Fruit fly (Drosophila melanogaster): ENCODE results near the gene beta-PheRS.

beta-PheRS gene

DNA sequence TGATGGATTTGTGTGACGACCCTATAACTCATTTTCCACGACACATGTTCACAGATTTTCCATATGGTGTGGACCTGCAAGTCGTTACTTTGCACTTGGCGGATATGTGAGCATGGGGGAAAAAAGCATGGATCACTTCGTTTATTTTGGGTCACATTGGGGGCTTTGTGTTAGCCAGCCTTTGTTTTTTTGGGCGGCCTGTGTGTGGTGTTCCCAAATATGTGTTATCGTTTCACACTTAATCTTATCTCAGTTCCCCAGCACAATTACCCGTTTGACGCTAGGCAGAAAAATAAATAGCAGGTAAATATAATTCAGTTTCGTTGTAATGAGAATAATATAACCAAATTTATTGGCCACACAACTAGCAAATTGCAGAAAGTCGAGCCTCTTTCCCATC, 15.8 kb upstream of the beta-PheRS start:
- TF ChIP-seq ci (GFP tag; IDR thresholded peaks at IDR 0.05) (peak; percentile 61; the same call in 1 of the 3 replicates), lab (GFP tag; optimal IDR thresholded peaks at IDR 0.05) (peak; percentile 50), sug (tag; optimal IDR thresholded peaks at IDR 0.05) (peak; percentile 54), CG13296 (GFP tag; optimal IDR thresholded peaks at IDR 0.05) (peak; percentile 17), CG7987 (GFP tag; optimal IDR thresholded peaks at IDR 0.05) (no peak), CG12769 (tag; optimal IDR thresholded peaks at IDR 0.05) (peak; percentile 13), H2.0 (GFP tag; IDR thresholded peaks at IDR 0.05) (no peak), CG9797 (GFP tag; optimal IDR thresholded peaks at IDR 0.05) (no peak), al (GFP tag; IDR thresholded peaks at IDR 0.05) (no peak; the same call in 1 of the 2 replicates), wek (GFP tag; optimal IDR thresholded peaks at IDR 0.05) (peak; percentile 40), NfI (GFP tag; optimal IDR thresholded peaks at IDR 0.05) (no peak), mld (GFP tag; IDR thresholded peaks at IDR 0.05; ENCODE audit: partially characterized antibody) (no peak), pita (GFP tag; optimal IDR thresholded peaks at IDR 0.05) (no peak), CG3847 (GFP tag; IDR thresholded peaks at IDR 0.05) (no peak), insv (GFP tag; optimal IDR thresholded peaks at IDR 0.05) (no peak), grn (GFP tag; optimal IDR thresholded peaks at IDR 0.05) (peak; percentile 31), salm (tag; optimal IDR thresholded peaks at IDR 0.05) (no peak), Hr78 (GFP tag; optimal IDR thresholded peaks at IDR 0.05) (peak in 1 of 2 experiments; percentile 1), GATAe (GFP tag; conservative IDR thresholded peaks at IDR 0.05) (peak; percentile 47; the same call in 1 of the 2 replicates), nmo (GFP tag; optimal IDR thresholded peaks at IDR 0.05) (no peak), twi (tag; optimal IDR thresholded peaks at IDR 0.05) (peak; percentile 99), ATbp (GFP tag; optimal IDR thresholded peaks at IDR 0.05) (peak; percentile 5), CG12942 (GFP tag; optimal IDR thresholded peaks at IDR 0.05) (no peak), caup (GFP tag; optimal IDR thresholded peaks at IDR 0.05; ENCODE audit: severe bottlenecking) (peak; percentile 5), da (GFP tag; optimal IDR thresholded peaks at IDR 0.05) (no peak), Med (GFP tag) (no peak), sd (tag; optimal IDR thresholded peaks at IDR 0.05) (peak; percentile 51), exex (tag; optimal IDR thresholded peaks at IDR 0.05) (peak; percentile 85), CG5953 (GFP tag; IDR thresholded peaks at IDR 0.05) (no peak), YL-1 (GFP tag; optimal IDR thresholded peaks at IDR 0.05) (no peak), CG4854 (GFP tag; optimal IDR thresholded peaks at IDR 0.05) (no peak), jumu (GFP tag; optimal IDR thresholded peaks at IDR 0.05) (no peak), mirr (GFP tag; optimal IDR thresholded peaks at IDR 0.05) (peak; percentile 37), CG15269 (tag; optimal IDR thresholded peaks at IDR 0.05) (peak; percentile 1), Hsf (GFP tag; optimal IDR thresholded peaks at IDR 0.05) (no peak), lmd (GFP tag; IDR thresholded peaks at IDR 0.05) (no peak), CG13287 (GFP tag; IDR thresholded peaks at IDR 0.05; ENCODE audit: partially characterized antibody) (no peak), CG6791 (GFP tag; IDR thresholded peaks at IDR 0.05; ENCODE audit: partially characterized antibody) (no peak), CG18262 (tag; optimal IDR thresholded peaks at IDR 0.05) (no peak), kay (GFP tag; optimal IDR thresholded peaks at IDR 0.05) (no peak), Deaf1 (tag; optimal IDR thresholded peaks at IDR 0.05) (no peak), Elba2 (GFP tag; optimal IDR thresholded peaks at IDR 0.05) (no peak), CG10565 (GFP tag; optimal IDR thresholded peaks at IDR 0.05) (no peak), prd (optimal IDR thresholded peaks at IDR 0.05) (no peak), prd (GFP tag; IDR thresholded peaks at IDR 0.05) (no peak), Optix (GFP tag; IDR thresholded peaks at IDR 0.05) (no peak)

All from whole organism, embryonic.